Fruit fly (Drosophila melanogaster): ENCODE measurements around the gene CG14566.

DNA sequence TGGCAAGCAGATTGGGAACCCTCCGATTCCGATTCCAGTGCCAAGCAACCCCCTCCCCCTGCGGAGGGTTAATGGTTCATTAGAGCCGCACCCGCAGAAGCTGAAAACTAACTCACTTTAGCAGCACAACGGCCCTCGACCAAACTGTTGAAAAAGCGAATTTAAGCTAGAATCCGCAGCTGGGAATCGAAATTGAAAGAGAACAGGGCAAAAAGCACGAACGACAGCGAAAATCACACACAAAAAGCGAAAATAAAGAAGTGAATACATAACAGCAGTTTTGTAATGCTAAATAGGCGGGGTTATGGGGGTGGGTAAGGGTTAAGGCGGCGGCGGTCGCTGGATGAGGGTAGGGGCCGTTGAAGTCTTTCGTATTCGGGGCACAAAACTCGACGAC is 12.4 kb downstream of the CG14566 start:
- TF ChIP-seq Drgx (GFP tag; IDR thresholded peaks at IDR 0.05) (no peak), CG9817 (tag; optimal IDR thresholded peaks at IDR 0.05) (no peak), CG15269 (tag; optimal IDR thresholded peaks at IDR 0.05) (no peak), CkIIα-i1 (GFP tag; IDR thresholded peaks at IDR 0.05) (no peak), crc (GFP tag; optimal IDR thresholded peaks at IDR 0.05) (no peak), nerfin-1 (tag; optimal IDR thresholded peaks at IDR 0.05) (no peak), CG30020 (tag; optimal IDR thresholded peaks at IDR 0.05) (no peak), sug (tag; optimal IDR thresholded peaks at IDR 0.05) (no peak), peb (GFP tag; IDR thresholded peaks at IDR 0.05) (no peak), Awh (GFP tag; IDR thresholded peaks at IDR 0.05) (no peak), CG12236 (GFP tag; optimal IDR thresholded peaks at IDR 0.05) (no peak), ase (GFP tag; IDR thresholded peaks at IDR 0.05) (no peak), kah (GFP tag; optimal IDR thresholded peaks at IDR 0.05) (no peak), dmrt99B (tag; optimal IDR thresholded peaks at IDR 0.05) (no peak)
